Worm (Caenorhabditis elegans) whole organism, L4/young adult: Measurements from ENCODE around the gene rpl-32.

Experiments used
- W03F9.2 ChIP-seq: fragments of 150-350 bp; optimal IDR thresholded peaks from 2 replicates; lab custom pipeline; 2014; ENCODE audit warnings: missing biosample characterization, missing genetic modification characterization
- him-1 ChIP-seq: sonication (generic microtip); optimal IDR thresholded peaks from 2 replicates; lab custom pipeline; 2016; ENCODE audit warnings: missing genotype, missing genetic modification reagents, missing genetic modification characterization, missing compliant biosample characterization

- peak; percentile 62 for TF ChIP-seq him-1 (tag; lab: Kevin White, UChicago)
- no peak for TF ChIP-seq W03F9.2
Measured at ce11 chrII:9054604-9055003, 2.3 kb downstream of the rpl-32 start, which contains the start of gene chmp-7.
